Worm (Caenorhabditis elegans): ENCODE measurements around the gene T04B2.7.
A peak's percentile ranks its signal among the peaks of the same experiment; 100 is the strongest.

The T04B2.7 gene

DNA sequence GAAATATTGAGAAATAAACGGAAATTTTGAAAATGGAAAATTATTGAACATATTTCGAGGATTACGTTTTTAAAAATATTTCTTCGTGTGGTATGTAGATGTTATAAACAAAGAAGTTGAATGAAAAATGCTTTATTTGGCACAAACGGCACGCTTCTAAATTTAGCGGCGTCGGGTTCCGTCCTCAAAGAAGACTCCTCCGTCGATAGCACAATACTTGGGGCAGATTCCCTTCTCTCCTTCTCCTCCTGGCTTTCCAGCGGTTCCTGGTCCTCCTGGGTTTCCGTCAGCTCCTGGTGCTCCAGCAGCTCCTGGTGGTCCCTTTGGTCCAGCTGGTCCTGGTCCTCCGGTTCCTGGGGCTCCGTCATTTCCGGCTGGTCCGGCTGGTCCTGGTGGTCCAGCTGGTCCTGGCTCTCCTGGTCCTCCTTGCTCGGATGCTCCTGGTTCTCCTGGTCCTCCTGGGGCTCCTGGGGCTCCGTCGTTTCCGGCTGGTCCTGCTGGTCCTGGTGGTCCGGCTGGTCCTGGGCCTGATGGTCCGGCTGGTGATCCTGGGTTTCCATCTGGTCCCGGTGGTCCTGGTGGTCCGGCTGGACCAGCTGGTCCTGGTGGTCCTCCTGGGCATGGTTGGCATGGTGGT is 28.4 kb upstream of the T04B2.7 start, which contains the start of gene W01B6.8:
W01B6.8 (minus strand) TSS at position 51 of the 637 bp plus-strand sequence.
- TF ChIP-seq ZK185.1 (tag; optimal IDR thresholded peaks at IDR 0.05; ENCODE audit: poor library complexity, severe bottlenecking): no peak
- no peak for TF ChIP-seq nhr-120 (GFP tag; IDR thresholded peaks at IDR 0.05)
- no peak for TF ChIP-seq gei-17 (GFP tag; optimal IDR thresholded peaks at IDR 0.05)
- TF ChIP-seq F49E8.2 (tag; optimal IDR thresholded peaks at IDR 0.05; ENCODE audit: insufficient read depth): no peak
- TF ChIP-seq nhr-179 (tag; optimal IDR thresholded peaks at IDR 0.05): no peak
- TF ChIP-seq mcd-1 (GFP tag; IDR thresholded peaks at IDR 0.05): peak; percentile 44; the same call in 1 of the 2 replicates
- TF ChIP-seq ccch-3 (GFP tag; optimal IDR thresholded peaks at IDR 0.05): no peak
- TF ChIP-seq ztf-25 (GFP tag; IDR thresholded peaks at IDR 0.05): no peak
- no peak for TF ChIP-seq attf-5 (GFP tag; optimal IDR thresholded peaks at IDR 0.05)
- peak; percentile 99 for TF ChIP-seq egrh-3 (GFP tag; IDR thresholded peaks at IDR 0.05)
- no peak for TF ChIP-seq ztf-26 (tag; optimal IDR thresholded peaks at IDR 0.05)
- no peak for TF ChIP-seq pha-4 (tag; optimal IDR thresholded peaks at IDR 0.05)
- TF ChIP-seq lir-1 (GFP tag; conservative IDR thresholded peaks at IDR 0.05): 0 out of 2 replicates have a peak, but pooled peaks have one; percentile 7
- no peak for TF ChIP-seq hrde-1 (tag; optimal IDR thresholded peaks at IDR 0.05; ENCODE audit: borderline replicate concordance)
- TF ChIP-seq nfyb-1 (GFP tag; IDR thresholded peaks at IDR 0.05): no peak
- peak; percentile 95 for TF ChIP-seq zfh-2 (GFP tag; conservative IDR thresholded peaks at IDR 0.05)
- peak; percentile 35; the same call in 1 of the 2 replicates for TF ChIP-seq dox-1 (GFP tag; IDR thresholded peaks at IDR 0.05)
- no peak for TF ChIP-seq ceh-58 (GFP tag; IDR thresholded peaks at IDR 0.05)
- TF ChIP-seq ztf-22 (GFP tag; optimal IDR thresholded peaks at IDR 0.05): no peak
- no peak for TF ChIP-seq lin-35 (GFP tag; optimal IDR thresholded peaks at IDR 0.05)
- TF ChIP-seq madf-3 (GFP tag; IDR thresholded peaks at IDR 0.05): no peak
- no peak for TF ChIP-seq die-1 (tag; optimal IDR thresholded peaks at IDR 0.05)
- TF ChIP-seq T07F8.4 (tag; optimal IDR thresholded peaks at IDR 0.05): no peak
- no peak for TF ChIP-seq ztf-6 (GFP tag; IDR thresholded peaks at IDR 0.05)
- TF ChIP-seq bed-1 (GFP tag; IDR thresholded peaks at IDR 0.05): no peak
- no peak for TF ChIP-seq repo-1 (tag; optimal IDR thresholded peaks at IDR 0.05)
- peak; percentile 10 for TF ChIP-seq fkh-3 (tag; optimal IDR thresholded peaks at IDR 0.05)
- no peak for TF ChIP-seq ets-4 (GFP tag; optimal IDR thresholded peaks at IDR 0.05)
- no peak for TF ChIP-seq cebp-1 (GFP tag; IDR thresholded peaks at IDR 0.05)
- no peak for TF ChIP-seq cebp-1 (tag; optimal IDR thresholded peaks at IDR 0.05)

- TF ChIP-seq F57C9.4 (tag; optimal IDR thresholded peaks at IDR 0.05) (no peak), B0035.1 (tag; optimal IDR thresholded peaks at IDR 0.05) (no peak), ztf-25 (GFP tag; IDR thresholded peaks at IDR 0.05) (no peak), F10E7.11 (tag; optimal IDR thresholded peaks at IDR 0.05) (no peak), egrh-3 (GFP tag; IDR thresholded peaks at IDR 0.05) (no peak), hsf-1 (GFP tag; IDR thresholded peaks at IDR 0.05) (no peak), attf-3 (GFP tag; conservative IDR thresholded peaks at IDR 0.05) (no peak), aptf-2 (GFP tag; conservative IDR thresholded peaks at IDR 0.05) (no peak), Y95B8A.8 (GFP tag; IDR thresholded peaks at IDR 0.05) (no peak), lir-1 (GFP tag; conservative IDR thresholded peaks at IDR 0.05) (no peak), B0336.3 (GFP tag; IDR thresholded peaks at IDR 0.05) (no peak), hrde-1 (tag; optimal IDR thresholded peaks at IDR 0.05; ENCODE audit: borderline replicate concordance) (no peak), nhr-120 (GFP tag; IDR thresholded peaks at IDR 0.05) (no peak), nfya-2 (GFP tag; IDR thresholded peaks at IDR 0.05) (no peak), nhr-80 (tag; optimal IDR thresholded peaks at IDR 0.05) (no peak), sptf-2 (GFP tag; optimal IDR thresholded peaks at IDR 0.05) (no peak), D2030.7 (GFP tag; IDR thresholded peaks at IDR 0.05) (no peak), let-526 (GFP tag; IDR thresholded peaks at IDR 0.05) (no peak)
These were observed 24.8 kb upstream of the T04B2.7 start, which contains the start of gene W01B6.6 for ce11 chrIV:10080816-10081215. Gene W01B6.6 (plus strand): TSS chrIV:10081116.
